Worm (Caenorhabditis elegans): ENCODE measurements around the gene tsp-13.

tsp-13 gene

DNA sequence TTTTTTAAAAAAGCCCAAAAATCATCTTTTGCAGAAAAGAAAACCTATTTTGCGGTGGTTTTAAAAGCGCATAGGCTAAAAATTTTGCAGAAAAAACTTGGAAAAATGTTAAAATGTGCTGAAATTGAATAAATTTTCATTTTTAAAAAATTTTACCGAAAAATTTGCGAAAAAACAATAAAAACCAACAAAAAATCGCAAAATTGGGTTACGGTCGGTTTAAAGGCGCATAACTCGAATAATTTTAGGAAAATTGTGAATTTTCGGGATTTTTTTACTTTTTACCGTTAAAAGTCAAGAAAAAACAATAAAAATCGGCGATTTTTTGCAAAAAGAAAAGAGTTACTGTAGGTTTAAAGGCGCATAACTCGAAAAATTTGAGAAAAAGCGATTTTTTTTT lies 28.7 kb upstream of the tsp-13 start:
- TF ChIP-seq pag-3 (tag; optimal IDR thresholded peaks at IDR 0.05; ENCODE audit: borderline replicate concordance), result no peak
- no peak for TF ChIP-seq ama-1 (optimal IDR thresholded peaks at IDR 0.05)
- TF ChIP-seq hlh-8 (tag; optimal IDR thresholded peaks at IDR 0.05), result no peak
- TF ChIP-seq syd-9 (tag; optimal IDR thresholded peaks at IDR 0.05), result no peak
- no peak for TF ChIP-seq mec-3 (tag; optimal IDR thresholded peaks at IDR 0.05; ENCODE audit: borderline replicate concordance)
- TF ChIP-seq ceh-31 (tag; optimal IDR thresholded peaks at IDR 0.05), result no peak
- no peak for TF ChIP-seq ahr-1 (tag; optimal IDR thresholded peaks at IDR 0.05)
- TF ChIP-seq pqm-1 (tag; optimal IDR thresholded peaks at IDR 0.05), result no peak
- no peak for TF ChIP-seq eyg-1 (tag; optimal IDR thresholded peaks at IDR 0.05)
- no peak for TF ChIP-seq nfya-1 (tag; optimal IDR thresholded peaks at IDR 0.05)
- TF ChIP-seq hlh-6 (tag; optimal IDR thresholded peaks at IDR 0.05), result no peak
- no peak for TF ChIP-seq pha-2 (tag; optimal IDR thresholded peaks at IDR 0.05)
- no peak for TF ChIP-seq hlh-13 (GFP tag; optimal IDR thresholded peaks at IDR 0.05)
- TF ChIP-seq fax-1 (tag; optimal IDR thresholded peaks at IDR 0.05), result no peak

DNA sequence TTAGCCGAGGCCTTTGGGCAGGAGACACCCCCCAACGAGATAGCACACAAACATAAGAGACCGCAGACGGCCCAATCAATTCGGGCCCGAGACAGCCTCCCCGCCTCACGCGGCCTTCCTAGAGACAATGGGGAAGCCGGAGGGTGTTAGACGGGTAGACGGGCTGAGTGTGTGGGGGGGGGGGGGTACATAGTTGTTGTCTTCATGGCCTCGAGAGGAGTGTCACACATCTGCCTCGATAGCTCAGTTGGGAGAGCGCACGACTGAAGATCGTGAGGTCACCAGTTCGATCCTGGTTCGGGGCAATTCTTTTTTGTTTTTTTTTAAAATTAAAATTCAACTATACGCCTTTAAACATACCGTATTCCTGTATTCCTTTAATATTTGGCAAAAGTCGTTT lies 28.1 kb upstream of the tsp-13 start:
- TF ChIP-seq mec-3 (tag; optimal IDR thresholded peaks at IDR 0.05; ENCODE audit: borderline replicate concordance) (no peak), che-1 (tag; optimal IDR thresholded peaks at IDR 0.05) (peak; percentile 80), hlh-8 (tag; optimal IDR thresholded peaks at IDR 0.05) (peak; percentile 6), fkh-6 (tag; optimal IDR thresholded peaks at IDR 0.05) (peak; percentile 50), sox-4 (tag; optimal IDR thresholded peaks at IDR 0.05) (peak; percentile 65), pax-1 (tag; optimal IDR thresholded peaks at IDR 0.05) (no peak), rnt-1 (tag; optimal IDR thresholded peaks at IDR 0.05) (peak; percentile 34), eyg-1 (tag; optimal IDR thresholded peaks at IDR 0.05) (peak; percentile 43), zip-5 (tag; optimal IDR thresholded peaks at IDR 0.05) (peak; percentile 21), unc-55 (GFP tag; optimal IDR thresholded peaks at IDR 0.05) (no peak), sdc-2 (tag; optimal IDR thresholded peaks at IDR 0.05) (peak; percentile 53), ahr-1 (tag; optimal IDR thresholded peaks at IDR 0.05) (peak; percentile 28), elt-2 (tag; optimal IDR thresholded peaks at IDR 0.05) (peak; percentile 77), ceh-31 (tag; optimal IDR thresholded peaks at IDR 0.05) (peak; percentile 43), npax-4 (tag; optimal IDR thresholded peaks at IDR 0.05) (peak; percentile 58), fax-1 (tag; optimal IDR thresholded peaks at IDR 0.05) (peak; percentile 50), C08G9.2 (tag; optimal IDR thresholded peaks at IDR 0.05) (peak; percentile 50), ref-2 (tag; optimal IDR thresholded peaks at IDR 0.05) (peak; percentile 62), unc-3 (GFP tag; conservative IDR thresholded peaks at IDR 0.05) (peak; percentile 76; the same call in 1 of the 2 replicates), unc-3 (tag; optimal IDR thresholded peaks at IDR 0.05) (peak; percentile 42), gmeb-2 (tag; optimal IDR thresholded peaks at IDR 0.05) (peak; percentile 66), syd-9 (tag; optimal IDR thresholded peaks at IDR 0.05) (peak; percentile 55), ceh-2 (tag; optimal IDR thresholded peaks at IDR 0.05) (peak; percentile 30), dmd-4 (tag; optimal IDR thresholded peaks at IDR 0.05; ENCODE audit: borderline replicate concordance) (no peak), ceh-34 (tag; optimal IDR thresholded peaks at IDR 0.05) (peak; percentile 21), ceh-14 (tag; optimal IDR thresholded peaks at IDR 0.05) (peak; percentile 62), sox-2 (GFP tag; IDR thresholded peaks at IDR 0.05) (peak; percentile 54), hlh-15 (tag; optimal IDR thresholded peaks at IDR 0.05) (peak; percentile 17), unc-42 (tag; optimal IDR thresholded peaks at IDR 0.05) (peak; percentile 13), unc-86 (tag; optimal IDR thresholded peaks at IDR 0.05) (peak; percentile 38), pat-9 (tag; optimal IDR thresholded peaks at IDR 0.05) (peak; percentile 71), ceh-24 (tag; optimal IDR thresholded peaks at IDR 0.05) (peak; percentile 13), ceh-48 (tag; optimal IDR thresholded peaks at IDR 0.05) (peak; percentile 69), T23F11.4 (GFP tag; optimal IDR thresholded peaks at IDR 0.05) (peak; percentile 58), pag-3 (tag; optimal IDR thresholded peaks at IDR 0.05; ENCODE audit: borderline replicate concordance) (peak; percentile 18), lin-11 (tag; optimal IDR thresholded peaks at IDR 0.05) (peak; percentile 72), fkh-10 (GFP tag; optimal IDR thresholded peaks at IDR 0.05) (no peak), ceh-6 (GFP tag; optimal IDR thresholded peaks at IDR 0.05) (peak; percentile 74), odd-2 (tag; optimal IDR thresholded peaks at IDR 0.05) (no peak), ceh-19 (GFP tag; optimal IDR thresholded peaks at IDR 0.05) (peak; percentile 76), K09A11.1 (tag; optimal IDR thresholded peaks at IDR 0.05; ENCODE audit: insufficient read depth) (peak; percentile 57), nhr-232 (tag; optimal IDR thresholded peaks at IDR 0.05) (peak; percentile 51), nfya-1 (tag; optimal IDR thresholded peaks at IDR 0.05) (peak; percentile 53), nhr-11 (tag; optimal IDR thresholded peaks at IDR 0.05) (no peak), Y22D7AL.16 (tag; optimal IDR thresholded peaks at IDR 0.05) (peak; percentile 64)

All from whole organism, late embryonic.